Worm (Caenorhabditis elegans) whole organism, dauer: ENCODE measurements around the gene chpf-2.
"Not testable (repeated sequence)": the region's sequence is repeated elsewhere in the genome, so short reads cannot be mapped to it uniquely, and the experiment has no call there.

Experiments used
- unc-62 ChIP-seq: sonication (generic microtip); optimal IDR thresholded peaks from 2 replicates; lab custom pipeline; 2017; ENCODE audit warnings: missing biosample characterization, missing genetic modification reagents, missing genetic modification characterization

chpf-2 gene

DNA sequence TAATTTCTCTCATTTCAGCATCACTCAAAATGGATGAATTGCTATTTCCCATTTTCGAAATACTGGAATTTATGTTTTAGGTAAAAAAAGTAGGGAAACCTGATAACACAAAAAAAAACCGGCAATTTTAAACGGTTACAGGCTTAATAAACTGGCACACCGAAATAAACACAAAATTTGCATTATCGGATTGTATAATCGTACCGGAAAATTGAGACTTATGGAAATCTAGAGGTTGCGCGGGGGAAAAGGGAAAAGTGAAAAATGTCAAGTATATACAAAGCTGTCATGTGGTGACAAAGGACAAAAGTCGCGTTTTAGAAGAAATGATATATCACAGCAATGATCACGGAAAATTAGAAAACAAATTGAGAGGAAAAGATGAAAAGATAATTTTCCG lies at the start of gene chpf-2:
Gene chpf-2 (minus strand): TSS at position 101 of the 400 bp plus-strand sequence.
- no peak for TF ChIP-seq unc-62 (GFP tag; lab: Kevin White, UChicago)

DNA sequence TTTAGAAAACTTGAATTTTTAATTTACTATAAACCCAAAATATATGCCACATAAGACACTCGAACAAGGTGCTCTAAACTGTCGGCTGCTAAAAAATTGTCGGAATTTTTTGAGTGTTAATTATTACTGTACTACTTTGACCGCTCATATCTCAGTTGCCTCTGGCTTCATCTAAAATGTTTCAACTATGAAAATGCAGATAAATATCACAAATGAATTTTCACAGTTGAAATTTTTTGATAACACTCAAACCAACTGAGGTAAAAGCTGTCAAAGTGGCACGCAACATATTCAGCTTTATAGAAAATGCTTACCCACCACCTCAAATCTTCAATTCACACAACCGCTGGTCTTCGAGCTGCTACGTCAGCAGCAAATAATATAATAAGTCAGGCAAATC lies 49.6 kb upstream of the chpf-2 start, which contains the start of gene acs-21:
Gene acs-21 (plus strand): TSS at position 301 of the 400 bp plus-strand sequence.
- no peak for TF ChIP-seq unc-62 (GFP tag; lab: Kevin White, UChicago)

DNA sequence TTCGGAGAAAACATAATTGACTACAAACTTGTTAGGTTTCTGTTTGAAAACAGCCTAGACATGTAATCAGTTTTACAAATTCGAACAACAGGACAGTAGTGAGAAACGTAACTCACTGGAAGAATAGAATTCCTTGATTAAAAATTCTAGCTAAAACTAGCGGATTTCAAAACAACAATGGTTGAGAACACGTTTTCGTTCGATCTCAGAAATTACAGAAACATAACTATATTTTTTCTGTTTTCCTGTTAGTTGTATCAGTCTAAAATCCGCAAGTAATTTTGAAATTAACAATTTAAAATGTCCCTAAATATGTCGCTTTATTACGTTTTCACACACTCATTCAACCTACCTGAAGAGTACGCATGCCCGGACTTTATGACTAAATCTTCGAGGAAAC lies 47.1 kb upstream of the chpf-2 start, which contains the start of gene srt-8:
Gene srt-8 (plus strand): TSS at position 301 of the 400 bp plus-strand sequence.
- TF ChIP-seq unc-62 (GFP tag; lab: Kevin White, UChicago) = no peak

DNA sequence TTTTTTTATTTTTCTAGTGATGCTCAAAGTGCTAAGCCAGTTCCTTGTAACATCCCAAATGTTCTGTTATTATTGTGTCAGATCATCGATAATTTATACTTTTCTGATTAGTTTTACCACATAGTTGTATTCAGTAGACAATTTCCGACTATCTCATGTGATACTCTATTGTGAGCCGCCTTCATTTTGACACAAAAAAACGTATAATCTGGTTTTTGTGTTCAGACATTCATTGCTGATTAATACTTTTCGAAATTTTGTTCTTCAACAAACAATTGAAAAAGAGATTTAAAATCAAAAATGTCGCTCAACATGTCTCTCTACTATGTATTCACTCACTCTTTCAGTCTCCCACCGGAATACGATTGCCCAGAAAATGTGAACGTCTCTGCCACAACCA lies 42.3 kb upstream of the chpf-2 start, which contains the start of gene srt-7:
Gene srt-7 (plus strand): TSS at position 301 of the 400 bp plus-strand sequence.
- no peak for TF ChIP-seq unc-62 (GFP tag; lab: Kevin White, UChicago)

DNA sequence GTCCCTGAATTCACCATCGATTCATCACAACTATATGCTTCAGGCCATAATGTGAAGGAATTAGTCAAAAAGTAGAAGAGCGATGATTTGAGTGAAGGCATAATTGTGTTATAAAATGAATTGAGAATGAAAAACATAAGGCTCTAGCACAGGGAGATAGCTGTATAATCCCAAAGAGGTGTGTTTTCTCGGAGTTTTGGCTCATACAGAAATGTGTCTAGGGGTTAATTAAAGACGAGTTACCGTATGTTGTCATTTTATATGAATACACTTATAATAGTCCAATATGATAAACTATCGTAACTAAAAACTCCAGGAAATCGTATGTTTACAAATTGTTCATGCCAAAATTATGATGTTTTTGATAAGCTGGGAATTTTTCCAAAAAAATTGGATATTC lies 41.6 kb upstream of the chpf-2 start, which contains the start of gene srt-5:
Gene srt-5 (minus strand): TSS at position 101 of the 400 bp plus-strand sequence.
- TF ChIP-seq unc-62 (GFP tag; lab: Kevin White, UChicago) = no peak

DNA sequence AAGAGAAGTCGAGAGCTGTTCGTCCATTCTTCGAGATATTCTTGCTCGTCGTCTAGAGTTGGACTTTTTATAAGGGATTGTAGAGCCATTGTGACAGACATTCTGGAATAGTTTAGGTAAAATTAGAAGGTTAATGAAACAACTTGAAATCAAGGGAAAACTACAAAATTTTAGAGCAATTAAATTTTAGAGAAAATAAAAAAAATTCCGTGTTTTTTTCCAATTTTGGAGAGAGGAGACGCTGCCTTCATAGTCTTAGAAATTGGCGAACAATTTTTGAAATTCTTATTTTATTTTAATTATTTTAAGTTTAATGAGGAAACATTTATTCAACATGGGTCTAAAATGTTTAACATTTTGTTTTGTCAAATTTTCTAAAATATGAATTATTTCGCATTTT lies 32.4 kb upstream of the chpf-2 start, which contains the start of gene C50H11.13:
Gene C50H11.13 (minus strand): TSS at position 101 of the 400 bp plus-strand sequence.
- TF ChIP-seq unc-62 (GFP tag; lab: Kevin White, UChicago) = no peak

DNA sequence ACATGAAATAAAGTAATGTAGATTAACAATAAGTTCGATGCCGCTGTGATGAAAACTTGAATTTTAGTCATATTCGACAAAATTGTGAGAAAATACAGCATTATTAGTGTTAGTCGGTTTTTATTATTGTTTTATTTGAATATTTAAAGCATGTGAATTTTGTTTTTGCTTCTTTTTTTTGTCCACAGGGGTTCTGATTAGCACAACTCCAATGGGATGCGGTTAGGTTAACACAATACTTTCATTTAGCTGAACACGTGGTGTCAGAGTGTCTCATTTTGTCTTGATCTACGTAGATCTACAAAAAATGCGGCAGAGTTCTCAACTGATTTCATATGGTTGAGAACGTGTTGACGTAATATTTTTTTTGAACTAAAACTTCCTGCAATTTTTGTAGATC lies 29.9 kb upstream of the chpf-2 start, which contains the start of gene str-40:
Gene str-40 (minus strand): TSS at position 101 of the 400 bp plus-strand sequence.
- no peak for TF ChIP-seq unc-62 (GFP tag; lab: Kevin White, UChicago)

DNA sequence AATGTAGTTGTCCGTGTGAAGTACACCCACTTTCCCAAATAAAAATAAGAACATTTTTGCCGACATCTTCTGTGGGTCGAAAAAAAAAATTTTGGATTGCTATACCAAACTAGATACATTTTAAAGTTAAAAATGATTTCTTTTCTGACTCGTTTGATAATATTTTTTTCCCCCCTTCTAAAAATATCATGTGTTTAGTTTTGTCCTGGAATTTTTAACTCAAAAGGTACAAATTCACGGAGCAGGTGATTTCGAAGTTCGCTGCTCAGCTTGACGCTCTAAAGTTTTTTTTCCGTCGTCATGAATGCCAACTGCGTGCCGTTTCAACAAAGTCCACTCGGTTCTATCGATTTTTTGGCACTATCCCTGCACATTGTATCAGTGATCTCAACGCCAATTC lies 26.7 kb upstream of the chpf-2 start, which contains the start of gene srh-185:
Gene srh-185 (plus strand): TSS at position 301 of the 400 bp plus-strand sequence.
- no peak for TF ChIP-seq unc-62 (GFP tag; lab: Kevin White, UChicago)

DNA sequence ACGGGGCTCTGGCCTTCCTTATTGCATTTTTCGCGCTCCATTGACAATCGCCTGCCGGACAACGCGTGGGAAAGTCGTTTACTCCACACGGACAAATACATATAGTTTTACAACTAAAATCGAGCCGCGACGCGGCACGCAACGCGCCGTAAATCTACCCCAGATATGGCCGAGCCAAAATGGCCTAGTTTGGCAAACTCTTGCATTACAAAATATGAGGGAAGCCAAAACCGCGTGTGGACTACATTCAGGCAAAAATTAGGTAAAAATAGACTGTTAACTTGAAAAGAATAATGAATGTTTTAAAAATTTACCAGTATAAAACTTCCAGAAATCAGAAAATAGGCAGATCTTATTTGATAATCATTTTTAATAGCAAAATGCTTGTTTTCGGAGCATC lies 25.2 kb upstream of the chpf-2 start, which contains the start of gene srt-16:
Gene srt-16 (minus strand): TSS at position 101 of the 400 bp plus-strand sequence.
- not testable (repeated sequence) for TF ChIP-seq unc-62 (GFP tag; lab: Kevin White, UChicago)

DNA sequence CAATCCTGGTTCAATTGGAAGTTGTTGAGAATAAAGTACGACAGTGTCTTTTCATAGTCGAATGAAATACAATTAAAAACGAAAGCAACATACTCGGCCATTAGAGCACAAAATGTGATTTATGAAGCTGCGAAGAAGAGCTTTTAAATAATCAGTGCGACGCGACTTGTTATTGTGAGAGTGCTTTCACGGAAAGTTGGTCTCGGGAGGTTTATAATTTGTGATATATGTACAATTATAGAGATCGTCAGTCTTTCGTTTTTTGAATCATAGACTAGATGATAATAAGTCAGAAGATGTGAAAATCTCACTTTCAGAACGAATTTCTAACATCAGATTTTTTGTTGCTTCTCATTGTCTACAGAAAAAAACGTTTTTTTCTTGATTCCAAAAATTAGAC lies 22.9 kb upstream of the chpf-2 start, which contains the start of gene srt-15:
Gene srt-15 (minus strand): TSS at position 101 of the 400 bp plus-strand sequence.
- no peak for TF ChIP-seq unc-62 (GFP tag; lab: Kevin White, UChicago)

DNA sequence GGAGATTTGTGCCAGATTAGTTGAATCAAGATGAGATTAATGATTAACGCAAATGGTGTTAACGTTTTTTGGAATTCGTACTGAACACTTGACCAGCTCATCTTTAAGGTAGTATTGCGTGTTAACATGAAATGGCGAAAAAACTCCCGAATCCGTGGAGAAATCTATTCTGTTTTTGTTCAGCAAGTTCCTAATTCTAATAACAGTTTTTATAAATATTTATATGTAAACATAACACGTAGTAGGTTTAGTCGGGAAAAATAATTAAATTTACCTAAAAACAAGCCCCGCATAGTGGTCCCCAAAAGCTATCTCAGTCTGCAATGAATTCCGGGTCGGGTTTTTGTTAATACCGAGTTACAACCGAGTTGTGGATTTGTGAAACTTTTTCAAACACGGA lies 19.8 kb upstream of the chpf-2 start, which contains the start of gene str-244:
Gene str-244 (minus strand): TSS at position 101 of the 400 bp plus-strand sequence.
- TF ChIP-seq unc-62 (GFP tag; lab: Kevin White, UChicago) = no peak

DNA sequence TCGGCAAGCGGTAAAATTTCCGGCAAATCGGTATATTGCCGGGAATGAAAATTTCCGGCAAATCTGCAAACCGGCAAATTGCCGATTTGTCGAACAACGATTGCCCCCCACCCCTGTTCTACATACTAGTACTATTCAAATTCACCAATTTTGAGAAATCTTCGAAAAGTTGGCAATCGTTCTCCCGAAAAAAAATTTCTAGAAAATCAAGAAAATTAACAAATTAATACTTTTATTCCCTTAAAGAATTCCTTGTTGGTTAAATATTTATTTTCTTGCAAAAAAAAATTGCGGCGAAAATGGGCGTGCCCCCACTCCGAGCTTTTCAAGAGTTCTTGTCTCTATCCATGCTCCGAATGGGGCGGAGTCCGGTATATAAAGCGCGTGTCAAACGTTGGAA lies 15.1 kb upstream of the chpf-2 start, which contains the start of gene C50H11.8:
Gene C50H11.8 (plus strand): TSS at position 301 of the 400 bp plus-strand sequence.
- TF ChIP-seq unc-62 (GFP tag; lab: Kevin White, UChicago) = no peak

DNA sequence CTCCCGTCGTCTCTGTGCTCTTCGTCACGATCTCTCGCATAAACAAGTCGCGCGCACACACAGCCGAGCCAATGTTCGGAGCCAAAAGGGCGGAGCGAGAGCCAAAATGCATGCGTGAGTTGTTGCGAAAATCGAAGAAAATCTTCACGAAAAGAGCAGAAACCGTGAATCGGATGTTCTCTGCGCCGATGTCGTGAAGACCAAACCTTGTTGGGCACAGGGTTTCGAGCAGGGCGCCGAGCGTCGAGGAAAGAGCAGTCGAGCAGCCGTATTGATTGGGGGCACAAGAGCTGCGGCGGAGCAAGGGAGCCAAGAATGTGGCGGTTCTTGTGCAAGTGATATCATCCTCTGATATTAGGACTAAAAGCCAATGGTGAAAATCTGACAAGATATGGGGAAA lies 7.2 kb upstream of the chpf-2 start:
- TF ChIP-seq unc-62 (GFP tag; lab: Kevin White, UChicago) = no peak

DNA sequence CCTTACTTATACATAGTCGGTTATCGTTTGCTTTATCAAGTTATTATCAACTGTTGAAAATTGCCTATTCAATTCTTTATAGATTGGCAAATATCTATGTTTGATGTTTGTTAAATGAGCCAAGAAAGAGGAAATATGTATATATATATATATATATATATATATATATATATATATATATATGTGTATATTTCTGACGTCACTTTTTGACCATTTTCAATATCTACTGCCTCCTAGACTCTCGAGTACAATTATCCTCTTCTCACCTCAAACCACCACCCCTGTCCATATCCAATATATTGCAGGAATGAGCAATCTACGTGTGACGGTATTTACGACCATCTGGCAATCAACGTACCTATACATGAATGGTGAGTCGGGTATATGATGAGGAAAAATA lies 5.7 kb upstream of the chpf-2 start, which contains the start of gene F59D6.1:
Gene F59D6.1 (plus strand): TSS at position 301 of the 400 bp plus-strand sequence.
- no peak for TF ChIP-seq unc-62 (GFP tag; lab: Kevin White, UChicago)

DNA sequence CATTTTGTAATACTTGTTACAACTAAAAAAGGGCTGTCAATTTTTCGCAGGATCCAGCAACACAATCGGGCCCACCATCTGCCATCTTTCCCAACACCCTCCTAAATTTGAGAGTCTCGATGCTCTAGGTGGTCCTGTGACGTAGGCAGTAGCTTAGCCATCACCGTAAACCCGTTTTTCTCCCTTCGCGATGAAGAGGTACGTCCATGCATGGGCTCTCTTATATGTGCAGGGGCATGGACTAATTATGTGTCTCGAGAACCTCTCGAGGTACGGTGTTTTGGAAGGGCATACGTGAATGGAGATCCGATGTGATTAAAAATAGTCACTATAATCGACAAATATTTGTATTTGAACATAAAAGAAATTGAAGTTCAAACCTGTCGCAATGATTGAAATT lies 1.7 kb upstream of the chpf-2 start:
- TF ChIP-seq unc-62 (GFP tag; lab: Kevin White, UChicago) = no peak

DNA sequence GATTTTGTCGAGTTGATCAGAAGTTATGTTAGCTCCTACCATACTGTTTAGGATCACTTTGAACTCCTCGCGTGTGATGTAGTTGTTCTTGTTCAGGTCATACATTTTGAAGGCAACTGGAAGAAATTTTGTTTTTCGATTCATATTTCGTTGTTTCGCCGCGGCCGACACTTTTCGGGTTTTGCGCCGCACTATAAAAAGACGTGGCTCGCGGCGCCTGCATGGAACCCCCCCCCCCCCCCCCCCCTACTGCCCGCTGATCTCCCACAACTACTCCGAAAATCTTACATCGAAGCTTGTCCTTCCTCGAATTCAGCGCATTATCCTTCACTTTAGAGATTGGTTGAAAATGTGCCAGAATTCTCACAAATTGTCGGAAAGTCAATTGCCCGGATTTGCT lies 1.1 kb downstream of the chpf-2 start:
- TF ChIP-seq unc-62 (GFP tag; lab: Kevin White, UChicago) = no peak

DNA sequence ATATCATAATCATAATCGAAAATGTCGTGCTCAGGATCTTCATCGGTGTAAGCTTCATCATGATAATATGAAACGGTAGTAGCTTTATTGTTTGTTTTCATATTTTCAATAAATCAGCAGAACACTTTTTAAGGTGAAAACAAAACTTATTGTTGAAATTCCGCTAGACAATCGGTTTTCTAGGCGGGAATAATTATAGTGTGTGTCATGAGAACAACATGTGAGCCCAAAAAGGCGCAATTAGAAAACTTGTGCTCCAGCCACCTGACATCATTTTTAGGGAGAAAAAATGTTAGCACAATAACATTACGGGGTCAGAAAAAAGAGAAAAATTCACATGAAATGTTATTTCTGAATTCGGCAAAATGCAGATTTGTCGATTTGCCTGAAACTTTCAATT lies 4.9 kb downstream of the chpf-2 start, which contains the start of gene srw-8:
Gene srw-8 (minus strand): TSS at position 101 of the 400 bp plus-strand sequence.
- TF ChIP-seq unc-62 (GFP tag; lab: Kevin White, UChicago) = no peak
